Fruit fly (Drosophila melanogaster) whole organism, embryonic: ENCODE results near the gene CG6738.

Experiments
- Ada2b ChIP-seq: fragments of 200-800 bp; sonication (Bioruptor generic); IDR thresholded peaks from 2 replicates; pipeline ENCODE4 v1.3.6; 2022; ENCODE audit warnings: missing biosample characterization, missing genetic modification characterization
- CG10147 ChIP-seq: fragments of 200-800 bp; sonication (Bioruptor generic); optimal IDR thresholded peaks from 2 replicates; lab custom pipeline; 2019; ENCODE audit warnings: missing biosample characterization, mild to moderate bottlenecking, missing genetic modification characterization, moderate library complexity
- CG10654 ChIP-seq: fragments of 200-800 bp; sonication (Bioruptor generic); optimal IDR thresholded peaks from 2 replicates; lab custom pipeline; 2016; ENCODE audit warnings: missing biosample characterization, missing genetic modification characterization
- CG11093 ChIP-seq: fragments of 200-800 bp; sonication (Bioruptor generic); IDR thresholded peaks from 3 replicates; pipeline ENCODE4 v1.3.6; 2022; ENCODE audit warnings: missing biosample characterization, missing genetic modification characterization
- CG11695 ChIP-seq: fragments of 200-800 bp; sonication (Bioruptor generic); IDR thresholded peaks from 3 replicates; pipeline ENCODE4 v1.3.6; 2022; ENCODE audit warnings: missing biosample characterization, missing genetic modification characterization
- CG12299 ChIP-seq: fragments of 200-800 bp; sonication (Bioruptor generic); optimal IDR thresholded peaks from 2 replicates; lab custom pipeline; 2018; ENCODE audit warnings: missing biosample characterization, mild to moderate bottlenecking, missing genetic modification characterization
- CG1233 ChIP-seq: fragments of 200-800 bp; sonication (Bioruptor generic); optimal IDR thresholded peaks from 4 replicates; lab custom pipeline; 2018; ENCODE audit warnings: missing biosample characterization, mild to moderate bottlenecking, missing genetic modification characterization
- CG12391 ChIP-seq: fragments of 200-800 bp; sonication (Bioruptor generic); optimal IDR thresholded peaks from 3 replicates; lab custom pipeline; 2018; ENCODE audit warnings: missing biosample characterization, mild to moderate bottlenecking, missing genetic modification characterization, moderate library complexity
- CG13424 ChIP-seq: fragments of 200-800 bp; sonication (Bioruptor generic); optimal IDR thresholded peaks from 2 replicates; lab custom pipeline; 2019; ENCODE audit warnings: missing biosample characterization, mild to moderate bottlenecking, missing genetic modification characterization, moderate library complexity
- CG15269 ChIP-seq: fragments of 200-800 bp; sonication (Bioruptor generic); optimal IDR thresholded peaks from 2 replicates; lab custom pipeline; 2018; ENCODE audit warnings: missing biosample characterization, mild to moderate bottlenecking, missing genetic modification characterization, moderate library complexity
- CG1602 ChIP-seq: fragments of 200-800 bp; sonication (Bioruptor generic); optimal IDR thresholded peaks from 3 replicates; lab custom pipeline; 2016; ENCODE audit warnings: missing biosample characterization, missing genetic modification characterization
- CG18619 ChIP-seq: fragments of 200-800 bp; sonication (Bioruptor generic); optimal IDR thresholded peaks from 3 replicates; lab custom pipeline; 2017; ENCODE audit warnings: missing biosample characterization, mild to moderate bottlenecking, missing genetic modification characterization
- CG31441 ChIP-seq: fragments of 200-800 bp; sonication (Bioruptor generic); IDR thresholded peaks from 2 replicates; pipeline ENCODE4 v1.3.6; 2022; ENCODE audit warnings: missing biosample characterization, missing genetic modification characterization
- CG3163 ChIP-seq: fragments of 200-800 bp; sonication (Bioruptor generic); optimal IDR thresholded peaks from 3 replicates; lab custom pipeline; 2016; ENCODE audit warnings: missing biosample characterization, missing genetic modification characterization
- CG32772 ChIP-seq: fragments of 200-800 bp; sonication (Bioruptor generic); IDR thresholded peaks from 2 replicates; pipeline ENCODE4 v1.3.6; 2022; ENCODE audit warnings: missing biosample characterization, missing genetic modification characterization
- CG3281 ChIP-seq: fragments of 200-800 bp; sonication (Bioruptor generic); optimal IDR thresholded peaks from 3 replicates; lab custom pipeline; 2017; ENCODE audit warnings: missing biosample characterization, mild to moderate bottlenecking, missing genetic modification characterization
- CG5245 ChIP-seq: fragments of 200-800 bp; sonication (Bioruptor generic); optimal IDR thresholded peaks from 3 replicates; lab custom pipeline; 2016; ENCODE audit warnings: missing biosample characterization, missing genetic modification characterization
- CG7556 ChIP-seq: fragments of 200-800 bp; sonication (Bioruptor generic); optimal IDR thresholded peaks from 2 replicates; lab custom pipeline; 2017; ENCODE audit warnings: missing biosample characterization, mild to moderate bottlenecking, missing genetic modification characterization
- CG9727 ChIP-seq: fragments of 200-800 bp; sonication (Bioruptor generic); optimal IDR thresholded peaks from 3 replicates; lab custom pipeline; 2017; ENCODE audit warnings: missing biosample characterization, mild to moderate bottlenecking, missing genetic modification characterization
- Dek ChIP-seq: fragments of 200-800 bp; sonication (Bioruptor generic); optimal IDR thresholded peaks from 3 replicates; lab custom pipeline; 2019; ENCODE audit warnings: missing biosample characterization, mild to moderate bottlenecking, missing genetic modification characterization, moderate library complexity
- Ets65A ChIP-seq: fragments of 200-800 bp; sonication (Bioruptor generic); peaks from one replicate; lab custom pipeline; 2016; ENCODE audit warnings: missing biosample characterization, missing genetic modification characterization
- HHEX ChIP-seq: fragments of 200-800 bp; sonication (Bioruptor generic); optimal IDR thresholded peaks from 3 replicates; lab custom pipeline; 2017; ENCODE audit warnings: missing biosample characterization, mild to moderate bottlenecking, missing genetic modification characterization, missing genetic modification reagents
- HLHmδ ChIP-seq: fragments of 200-800 bp; sonication (Bioruptor generic); optimal IDR thresholded peaks from 2 replicates; lab custom pipeline; 2018; ENCODE audit warnings: missing biosample characterization, mild to moderate bottlenecking, missing genetic modification characterization, moderate library complexity
- Hsf ChIP-seq: fragments of 200-800 bp; sonication (Bioruptor generic); optimal IDR thresholded peaks from 3 replicates; lab custom pipeline; 2016; ENCODE audit warnings: missing biosample characterization, missing genetic modification characterization
- Max ChIP-seq: fragments of 200-800 bp; sonication (Bioruptor generic); optimal IDR thresholded peaks from 2 replicates; lab custom pipeline; 2016; ENCODE audit warnings: missing biosample characterization, mild to moderate bottlenecking, missing genetic modification characterization
- Med ChIP-seq: fragments of 200-800 bp; sonication (Bioruptor generic); peaks from one replicate; lab custom pipeline; 2016; ENCODE audit warnings: missing biosample characterization, missing genetic modification characterization, mild to moderate bottlenecking, inconsistent platforms, moderate library complexity
- Nf-YC ChIP-seq: fragments of 200-800 bp; optimal IDR thresholded peaks from 3 replicates; lab custom pipeline; 2019; ENCODE audit warnings: missing biosample characterization, mild to moderate bottlenecking, missing genetic modification characterization, moderate library complexity
- PHDP ChIP-seq: fragments of 200-800 bp; sonication (Bioruptor generic); optimal IDR thresholded peaks from 3 replicates; lab custom pipeline; 2018; ENCODE audit warnings: missing biosample characterization, mild to moderate bottlenecking, missing genetic modification characterization, moderate library complexity
- Usf ChIP-seq: fragments of 200-800 bp; sonication (Bioruptor generic); optimal IDR thresholded peaks from 2 replicates; lab custom pipeline; 2017; ENCODE audit warnings: missing genotype, missing biosample characterization, missing genetic modification characterization
- cas ChIP-seq: fragments of 200-800 bp; sonication (Bioruptor generic); IDR thresholded peaks from 2 replicates; pipeline ENCODE4 v1.3.6; 2022; ENCODE audit warnings: missing biosample characterization, missing genetic modification characterization
- ci ChIP-seq: fragments of 200-800 bp; sonication (Bioruptor generic); IDR thresholded peaks from 3 replicates; pipeline ENCODE4 v1.3.6; 2022; ENCODE audit warnings: missing biosample characterization, missing genetic modification characterization
- cwo ChIP-seq: fragments of 200-800 bp; sonication (Bioruptor generic); optimal IDR thresholded peaks from 3 replicates; lab custom pipeline; 2017; ENCODE audit warnings: missing biosample characterization, missing genetic modification characterization, mild to moderate bottlenecking, moderate library complexity, missing genetic modification reagents
- dmrt99B ChIP-seq: fragments of 200-800 bp; sonication (Bioruptor generic); optimal IDR thresholded peaks from 2 replicates; lab custom pipeline; 2018; ENCODE audit warnings: missing biosample characterization, mild to moderate bottlenecking, missing genetic modification characterization, moderate library complexity
- dpn ChIP-seq, 2 experiments: fragments of 200-800 bp; sonication (Bioruptor generic); optimal IDR thresholded peaks; 3 replicates each; lab custom pipeline; 2016; ENCODE audit warnings: missing biosample characterization in 2 of 2, missing genetic modification characterization in 2 of 2
- dysf ChIP-seq: fragments of 200-800 bp; sonication (Bioruptor generic); IDR thresholded peaks from 3 replicates; pipeline ENCODE4 v1.3.6; 2022; ENCODE audit warnings: missing biosample characterization, missing genetic modification characterization
- ewg ChIP-seq: fragments of 200-800 bp; sonication (Bioruptor generic); optimal IDR thresholded peaks from 3 replicates; lab custom pipeline; 2017; ENCODE audit warnings: mild to moderate bottlenecking, missing biosample characterization, missing genetic modification reagents, missing genetic modification characterization
- fd96Cb ChIP-seq: fragments of 200-800 bp; sonication (Bioruptor generic); optimal IDR thresholded peaks from 2 replicates; lab custom pipeline; 2018; ENCODE audit warnings: missing biosample characterization, mild to moderate bottlenecking, missing genetic modification characterization, moderate library complexity
- ftz-f1 ChIP-seq: fragments of 200-800 bp; sonication (Bioruptor generic); optimal IDR thresholded peaks from 2 replicates; lab custom pipeline; 2016; ENCODE audit warnings: missing biosample characterization, missing genetic modification characterization
- gce ChIP-seq: fragments of 200-800 bp; sonication (Bioruptor generic); IDR thresholded peaks from 3 replicates; pipeline ENCODE4 v1.3.6; 2022; ENCODE audit warnings: missing biosample characterization, missing genetic modification characterization
- lilli ChIP-seq: fragments of 200-800 bp; sonication (Bioruptor generic); optimal IDR thresholded peaks from 3 replicates; lab custom pipeline; 2016; ENCODE audit warnings: missing biosample characterization, missing genetic modification characterization
- lmd ChIP-seq: fragments of 200-800 bp; sonication (Bioruptor generic); IDR thresholded peaks from 2 replicates; pipeline ENCODE4 v1.3.6; 2022; ENCODE audit warnings: missing biosample characterization, missing genetic modification characterization
- nmo ChIP-seq: fragments of 200-800 bp; sonication (Bioruptor generic); optimal IDR thresholded peaks from 2 replicates; lab custom pipeline; 2018; ENCODE audit warnings: missing biosample characterization, mild to moderate bottlenecking, missing genetic modification characterization, moderate library complexity
- onecut ChIP-seq: fragments of 200-800 bp; sonication (Bioruptor generic); IDR thresholded peaks from 2 replicates; pipeline ENCODE4 v1.3.6; 2022; ENCODE audit warnings: missing biosample characterization, missing genetic modification characterization
- pfk ChIP-seq: fragments of 200-800 bp; sonication (Bioruptor generic); optimal IDR thresholded peaks from 2 replicates; lab custom pipeline; 2018; ENCODE audit warnings: missing biosample characterization, mild to moderate bottlenecking, missing genetic modification characterization, moderate library complexity
- phol ChIP-seq: fragments of 200-800 bp; sonication (Bioruptor generic); optimal IDR thresholded peaks from 3 replicates; lab custom pipeline; 2018; ENCODE audit warnings: missing biosample characterization, mild to moderate bottlenecking, missing genetic modification characterization, moderate library complexity
- sens ChIP-seq: fragments of 200-800 bp; sonication (Bioruptor generic); peaks from one replicate; lab custom pipeline; 2016; ENCODE audit warnings: missing biosample characterization, missing genetic modification characterization
- tap ChIP-seq: fragments of 200-800 bp; optimal IDR thresholded peaks from 3 replicates; lab custom pipeline; 2019; ENCODE audit warnings: missing biosample characterization, mild to moderate bottlenecking, missing genetic modification characterization, moderate library complexity
- tgo ChIP-seq: fragments of 200-800 bp; sonication (Bioruptor generic); IDR thresholded peaks from 3 replicates; pipeline ENCODE4 v1.3.6; 2022; ENCODE audit warnings: missing biosample characterization, missing genetic modification characterization
- tin ChIP-seq: fragments of 200-800 bp; sonication (Bioruptor generic); optimal IDR thresholded peaks from 3 replicates; lab custom pipeline; 2016; ENCODE audit warnings: missing biosample characterization, missing genetic modification characterization
- vvl ChIP-seq: fragments of 200-800 bp; sonication (Bioruptor generic); IDR thresholded peaks from 2 replicates; pipeline ENCODE4 v1.3.6; 2022; ENCODE audit warnings: missing biosample characterization, missing genetic modification characterization

CG6738 gene

DNA sequence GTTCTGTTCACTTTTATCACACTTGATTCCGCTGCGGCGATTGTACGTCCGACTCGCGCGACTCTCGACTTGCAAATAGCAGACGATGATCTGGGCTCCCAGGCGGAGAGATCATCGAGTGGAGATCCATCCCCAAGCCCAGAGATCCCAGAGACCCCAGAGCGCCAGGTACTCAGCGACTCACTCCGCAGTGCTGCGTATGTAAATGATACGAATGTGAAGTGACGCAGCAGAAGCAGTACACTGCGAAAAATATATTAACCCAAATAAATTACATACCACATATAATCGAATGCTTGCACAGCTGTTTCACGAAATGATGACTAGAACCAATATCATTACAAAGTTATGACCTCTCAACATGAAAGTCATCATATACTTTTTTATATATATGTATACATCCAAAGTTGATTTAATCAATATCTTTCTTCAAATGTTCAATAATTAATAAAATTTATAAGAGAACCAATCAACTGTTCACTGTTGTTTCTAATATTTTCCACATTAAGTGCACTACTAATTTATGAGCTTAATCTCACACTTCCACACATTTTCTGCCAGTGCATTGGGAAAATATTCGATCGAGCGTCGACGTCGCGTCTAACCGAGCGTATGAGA lies 32.0 kb upstream of the CG6738 start, which contains the start of gene CG17111 (continued):
- TF ChIP-seq CG12299 (tag; lab: Kevin White, UChicago), result no peak
- no peak for TF ChIP-seq pfk (GFP tag; lab: Kevin White, UChicago)
- TF ChIP-seq CG10147 (GFP tag; lab: Kevin White, UChicago), result peak; percentile 37
- peak; percentile 9 for TF ChIP-seq ewg (GFP tag; lab: Kevin White, UChicago)
- TF ChIP-seq CG10654 (GFP tag; lab: Kevin White, UChicago), result peak; percentile 12
- no peak for TF ChIP-seq ftz-f1 (GFP tag; lab: Kevin White, UChicago)
- peak; percentile 29 for TF ChIP-seq CG3281 (GFP tag; lab: Kevin White, UChicago)
- TF ChIP-seq vvl (GFP tag; lab: Robert Waterston, UW), result peak; percentile 44
- TF ChIP-seq fd96Cb (tag; lab: Kevin White, UChicago), result peak; percentile 37
- peak; percentile 52 for TF ChIP-seq CG15269
- peak; percentile 17; the same call in 1 of the 3 replicates for TF ChIP-seq tgo (GFP tag; lab: Robert Waterston, UW)
- peak; percentile 54 for TF ChIP-seq CG13424 (tag; lab: Kevin White, UChicago)
- TF ChIP-seq tap (tag; lab: Kevin White, UChicago), result peak; percentile 4
- TF ChIP-seq HLHmδ (GFP tag; lab: Kevin White, UChicago), result no peak
- TF ChIP-seq CG1233 (GFP tag; lab: Kevin White, UChicago), result peak; percentile 4
- no peak for TF ChIP-seq CG11093 (GFP tag; lab: Robert Waterston, UW)
- TF ChIP-seq Dek (tag; lab: Kevin White, UChicago), result peak; percentile 4
- peak; percentile 27 for TF ChIP-seq tin
- TF ChIP-seq gce (GFP tag; lab: Robert Waterston, UW), result no peak
- peak; percentile 66 for TF ChIP-seq lmd (GFP tag; lab: Robert Waterston, UW)
- TF ChIP-seq cas (GFP tag; lab: Robert Waterston, UW), result no peak
- peak in 1 of 2 experiments; percentile 53 for TF ChIP-seq dpn (GFP tag; optimal IDR thresholded peaks at IDR 0.05; lab: Kevin White, UChicago)
- peak; percentile 7 for TF ChIP-seq Nf-YC (tag; lab: Kevin White, UChicago)
- TF ChIP-seq cwo (GFP tag; lab: Kevin White, UChicago), result peak; percentile 24
- peak; percentile 56 for TF ChIP-seq nmo (GFP tag; lab: Kevin White, UChicago)
- TF ChIP-seq Hsf (GFP tag; lab: Kevin White, UChicago), result peak; percentile 18
- no peak for TF ChIP-seq PHDP (tag; lab: Kevin White, UChicago)
- peak; percentile 60 for TF ChIP-seq phol (tag; lab: Kevin White, UChicago)
- TF ChIP-seq CG18619 (GFP tag; lab: Kevin White, UChicago), result peak; percentile 35
- peak; percentile 65 for TF ChIP-seq dmrt99B (tag; lab: Kevin White, UChicago)
- TF ChIP-seq CG32772 (GFP tag; lab: Robert Waterston, UW), result no peak
- peak; percentile 6 for TF ChIP-seq Max (GFP tag; lab: Kevin White, UChicago)
- TF ChIP-seq CG12391 (tag; lab: Kevin White, UChicago), result peak; percentile 46
- TF ChIP-seq Ada2b (GFP tag; lab: Robert Waterston, UW), result 0 out of 2 replicates have a peak, but pooled peaks have one; percentile 18
- TF ChIP-seq CG3163 (GFP tag; lab: Kevin White, UChicago), result no peak
- peak; percentile 60; the same call in 1 of the 2 replicates for TF ChIP-seq CG31441
- TF ChIP-seq sens (GFP tag; lab: Kevin White, UChicago), result peak; percentile 75
- peak; percentile 44 for TF ChIP-seq CG9727 (GFP tag; lab: Kevin White, UChicago)
- peak; percentile 57 for TF ChIP-seq Med
- no peak for TF ChIP-seq ci (GFP tag; lab: Robert Waterston, UW)
- peak; percentile 3 for TF ChIP-seq lilli
- TF ChIP-seq Ets65A (GFP tag; lab: Kevin White, UChicago), result peak; percentile 68
- 0 out of 3 replicates have a peak, but pooled peaks have one; percentile 12 for TF ChIP-seq CG11695 (GFP tag; lab: Robert Waterston, UW)
- TF ChIP-seq Usf, result no peak
- peak; percentile 28 for TF ChIP-seq CG1602 (GFP tag; lab: Kevin White, UChicago)
- TF ChIP-seq CG5245, result peak; percentile 0
- 0 out of 2 replicates have a peak, but pooled peaks have one; percentile 5 for TF ChIP-seq onecut (GFP tag; lab: Robert Waterston, UW)
- TF ChIP-seq dysf, result peak; percentile 36; the same call in 2 of the 3 replicates
- TF ChIP-seq HHEX (GFP tag; lab: Kevin White, UChicago), result peak; percentile 46
- TF ChIP-seq CG7556, result peak; percentile 66
